Worm (Caenorhabditis elegans) whole organism, L2 larva: ENCODE measurements around the gene pho-4.

Experiments used
- alr-1 ChIP-seq: fragments of 150-350 bp; optimal IDR thresholded peaks from 2 replicates; lab custom pipeline; 2014; ENCODE audit warnings: missing biosample characterization, missing genetic modification characterization
- aly-2 ChIP-seq: fragments of 150-350 bp; optimal IDR thresholded peaks from 2 replicates; lab custom pipeline; 2014; ENCODE audit warnings: missing biosample characterization, missing genetic modification characterization
- ama-1 ChIP-seq: fragments of 150-350 bp; optimal IDR thresholded peaks from 2 replicates; lab custom pipeline; 2018; ENCODE audit warnings: inconsistent platforms
- ceh-82 ChIP-seq: fragments of 150-350 bp; optimal IDR thresholded peaks from 2 replicates; lab custom pipeline; 2014; ENCODE audit warnings: missing biosample characterization, missing genetic modification characterization
- egl-27 ChIP-seq: sonication (generic microtip); optimal IDR thresholded peaks from 3 replicates; lab custom pipeline; 2017; ENCODE audit warnings: missing biosample characterization, missing genetic modification reagents, missing genetic modification characterization
- elt-1 ChIP-seq: fragments of 150-350 bp; optimal IDR thresholded peaks from 2 replicates; lab custom pipeline; 2014; ENCODE audit warnings: missing biosample characterization, missing genetic modification characterization
- mab-5 ChIP-seq: fragments of 150-350 bp; optimal IDR thresholded peaks from 2 replicates; lab custom pipeline; 2014; ENCODE audit warnings: missing biosample characterization, missing genetic modification characterization
- nhr-11 ChIP-seq: fragments of 150-350 bp; optimal IDR thresholded peaks from 2 replicates; lab custom pipeline; 2014; ENCODE audit warnings: missing biosample characterization, missing genetic modification characterization
- nhr-12 ChIP-seq: fragments of 150-350 bp; optimal IDR thresholded peaks from 2 replicates; lab custom pipeline; 2014; ENCODE audit warnings: missing biosample characterization, missing genetic modification characterization
- nhr-23 ChIP-seq: fragments of 150-350 bp; optimal IDR thresholded peaks from 2 replicates; lab custom pipeline; 2014; ENCODE audit warnings: missing biosample characterization, missing genetic modification reagents, missing genetic modification characterization
- nhr-25 ChIP-seq: fragments of 150-350 bp; sonication (generic microtip); optimal IDR thresholded peaks from 3 replicates; lab custom pipeline; 2014; ENCODE audit warnings: missing biosample characterization, missing genetic modification characterization
- unc-39 ChIP-seq: fragments of 150-350 bp; optimal IDR thresholded peaks from 2 replicates; lab custom pipeline; 2014; ENCODE audit warnings: missing biosample characterization, missing genetic modification characterization
- ztf-4 ChIP-seq: fragments of 150-350 bp; optimal IDR thresholded peaks from 2 replicates; lab custom pipeline; 2014; ENCODE audit warnings: missing biosample characterization, missing genetic modification characterization

DNA sequence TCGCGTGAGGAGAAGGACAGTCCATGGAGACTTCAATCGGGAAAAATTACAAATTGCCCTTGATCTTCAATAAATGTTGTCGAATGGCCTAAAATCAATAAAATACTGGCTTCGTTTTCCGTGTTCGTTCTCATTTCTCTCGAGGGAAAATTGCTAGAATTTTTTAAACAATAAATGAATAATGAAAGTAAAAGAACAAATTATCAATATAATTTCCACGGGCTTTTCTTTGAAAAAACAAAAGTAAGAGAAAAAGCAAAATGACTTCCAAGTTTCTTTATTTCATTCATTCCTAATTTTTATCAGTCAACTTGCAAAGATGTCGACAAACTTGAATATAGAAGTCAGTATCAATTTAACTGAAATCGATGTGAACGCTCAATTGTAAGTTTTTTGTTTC, 25.6 kb downstream of the pho-4 start, which contains the start of gene C34F11.1:
- no peak for TF ChIP-seq ceh-82
- no peak for TF ChIP-seq egl-27 (tag; lab: Kevin White, UChicago)
- TF ChIP-seq nhr-25 (tag; lab: Kevin White, UChicago): no peak
- TF ChIP-seq nhr-12 (tag; lab: Kevin White, UChicago): no peak
- no peak for TF ChIP-seq unc-39 (tag; lab: Kevin White, UChicago)
- no peak for TF ChIP-seq aly-2 (tag; lab: Kevin White, UChicago)
- no peak for TF ChIP-seq elt-1
- TF ChIP-seq mab-5 (tag; lab: Kevin White, UChicago): no peak
- no peak for TF ChIP-seq ztf-4 (tag; lab: Kevin White, UChicago)
- TF ChIP-seq nhr-11 (tag; lab: Kevin White, UChicago): no peak
- TF ChIP-seq ama-1 (lab: Kevin White, UChicago): no peak
- TF ChIP-seq alr-1 (tag; lab: Kevin White, UChicago): no peak
- TF ChIP-seq nhr-23 (tag; lab: Kevin White, UChicago): no peak
